Fruit fly (Drosophila melanogaster): ENCODE measurements around the gene CG7084.

Gene CG7084

dm6 chr3R:22269835-22270234 is 28.8 kb upstream of the CG7084 start (continued):
- TF ChIP-seq sens-2 (GFP tag; IDR thresholded peaks at IDR 0.05): no peak
- TF ChIP-seq Sin3A (optimal IDR thresholded peaks at IDR 0.05): no peak
- no peak for TF ChIP-seq CG5953 (GFP tag; IDR thresholded peaks at IDR 0.05)
- TF ChIP-seq cato (GFP tag; optimal IDR thresholded peaks at IDR 0.05; ENCODE audit: borderline replicate concordance): no peak
- peak; percentile 36; the same call in 1 of the 2 replicates for TF ChIP-seq slbo (GFP tag; IDR thresholded peaks at IDR 0.05)
- TF ChIP-seq CG7839 (tag; optimal IDR thresholded peaks at IDR 0.05): peak; percentile 28
- TF ChIP-seq wek (GFP tag; optimal IDR thresholded peaks at IDR 0.05): no peak
- TF ChIP-seq sr (GFP tag; IDR thresholded peaks at IDR 0.05): no peak
- TF ChIP-seq wdn (GFP tag; IDR thresholded peaks at IDR 0.05): no peak
- no peak for TF ChIP-seq sima (GFP tag; optimal IDR thresholded peaks at IDR 0.05)
- no peak for TF ChIP-seq ac (GFP tag; optimal IDR thresholded peaks at IDR 0.05)
- TF ChIP-seq CG1603 (tag; optimal IDR thresholded peaks at IDR 0.05): peak; percentile 6
- TF ChIP-seq CG17385 (GFP tag; optimal IDR thresholded peaks at IDR 0.05): no peak
- no peak for TF ChIP-seq bab2 (GFP tag; optimal IDR thresholded peaks at IDR 0.05)
- TF ChIP-seq dan (GFP tag; IDR thresholded peaks at IDR 0.05): no peak
- no peak for TF ChIP-seq CG15479 (GFP tag; optimal IDR thresholded peaks at IDR 0.05)
- TF ChIP-seq Dref (GFP tag; IDR thresholded peaks at IDR 0.05): no peak
- no peak for TF ChIP-seq CG7745 (tag; optimal IDR thresholded peaks at IDR 0.05)
- TF ChIP-seq Meics (GFP tag; optimal IDR thresholded peaks at IDR 0.05): peak; percentile 43
- peak; percentile 13 for TF ChIP-seq Hsf (GFP tag; optimal IDR thresholded peaks at IDR 0.05)
- TF ChIP-seq HLH4C (GFP tag; IDR thresholded peaks at IDR 0.05; ENCODE audit: partially characterized antibody): no peak
- TF ChIP-seq amos (GFP tag; IDR thresholded peaks at IDR 0.05; ENCODE audit: partially characterized antibody): no peak
- no peak for TF ChIP-seq Oaz (GFP tag; IDR thresholded peaks at IDR 0.05)
- TF ChIP-seq repo (GFP tag; optimal IDR thresholded peaks at IDR 0.05): no peak
- no peak for TF ChIP-seq pan (optimal IDR thresholded peaks at IDR 0.05)
- TF ChIP-seq pan (GFP tag; optimal IDR thresholded peaks at IDR 0.05 in 1 of 2, IDR thresholded peaks at IDR 0.05 in 1 of 2): no peak
- no peak for TF ChIP-seq CG1832 (GFP tag; optimal IDR thresholded peaks at IDR 0.05)
- no peak for TF ChIP-seq CG14860 (GFP tag; IDR thresholded peaks at IDR 0.05; ENCODE audit: partially characterized antibody)
- TF ChIP-seq Myb (GFP tag; optimal IDR thresholded peaks at IDR 0.05): peak; percentile 2
- no peak for TF ChIP-seq dpn (GFP tag; optimal IDR thresholded peaks at IDR 0.05)
- TF ChIP-seq CG11093 (GFP tag; IDR thresholded peaks at IDR 0.05): no peak
- no peak for TF ChIP-seq Atf-2 (GFP tag; optimal IDR thresholded peaks at IDR 0.05)
- peak; percentile 41 for TF ChIP-seq CG13424 (tag; optimal IDR thresholded peaks at IDR 0.05)
- TF ChIP-seq Lim3 (GFP tag; IDR thresholded peaks at IDR 0.05): no peak
- no peak for TF ChIP-seq pzg (GFP tag; optimal IDR thresholded peaks at IDR 0.05)
- TF ChIP-seq CG13123 (GFP tag; optimal IDR thresholded peaks at IDR 0.05): no peak
- no peak for TF ChIP-seq Pdp1 (GFP tag; optimal IDR thresholded peaks at IDR 0.05)
- TF ChIP-seq CG9437 (GFP tag; optimal IDR thresholded peaks at IDR 0.05): no peak
- no peak for TF ChIP-seq CG1792 (GFP tag; optimal IDR thresholded peaks at IDR 0.05)
- TF ChIP-seq CG11560 (tag; IDR thresholded peaks at IDR 0.05): no peak
- TF ChIP-seq phol (tag; optimal IDR thresholded peaks at IDR 0.05): no peak
- peak; percentile 7 for TF ChIP-seq CG2712 (tag; optimal IDR thresholded peaks at IDR 0.05)
- no peak for TF ChIP-seq lmd (GFP tag; IDR thresholded peaks at IDR 0.05)
- TF ChIP-seq CG2116 (GFP tag; optimal IDR thresholded peaks at IDR 0.05): no peak
- no peak for TF ChIP-seq wor (GFP tag; IDR thresholded peaks at IDR 0.05)
- no peak for TF ChIP-seq ems (GFP tag; optimal IDR thresholded peaks at IDR 0.05)
- TF ChIP-seq aop (GFP tag; IDR thresholded peaks at IDR 0.05): no peak
- no peak for TF ChIP-seq Ssrp (tag; optimal IDR thresholded peaks at IDR 0.05)
- no peak for TF ChIP-seq ATbp (GFP tag; optimal IDR thresholded peaks at IDR 0.05)
- TF ChIP-seq CG12769 (tag; optimal IDR thresholded peaks at IDR 0.05): no peak
- TF ChIP-seq CG6175 (GFP tag; IDR thresholded peaks at IDR 0.05): no peak
- TF ChIP-seq Oli (tag; optimal IDR thresholded peaks at IDR 0.05): no peak

Data from whole organism, embryonic.